Fruit fly (Drosophila melanogaster): ENCODE results near the gene upd1.

dm6 chrX:18278706-18279105 is 30.4 kb downstream of the upd1 start:
- TF ChIP-seq CG8478 (optimal IDR thresholded peaks at IDR 0.05) (no peak), CTCF (optimal IDR thresholded peaks at IDR 0.05) (no peak)

Measured in S2 (cell line).